Worm (Caenorhabditis elegans) whole organism, L1 larva: Measurements from ENCODE around the gene T27E9.6.

Source experiments
- C16A3.4 ChIP-seq: fragments of 150-350 bp; optimal IDR thresholded peaks from 2 replicates; lab custom pipeline; 2014; ENCODE audit warnings: missing biosample characterization, missing genetic modification characterization
- F16B12.6 ChIP-seq: fragments of 150-350 bp; optimal IDR thresholded peaks from 2 replicates; lab custom pipeline; 2014; ENCODE audit warnings: missing biosample characterization, missing genetic modification characterization
- aha-1 ChIP-seq: fragments of 150-350 bp; optimal IDR thresholded peaks from 2 replicates; lab custom pipeline; 2014; ENCODE audit warnings: missing biosample characterization, missing genetic modification characterization
- alr-1 ChIP-seq: fragments of 200-800 bp; sonication (Bioruptor generic); optimal IDR thresholded peaks from 2 replicates; lab custom pipeline; 2018; ENCODE audit warnings: borderline replicate concordance, mild to moderate bottlenecking, missing genetic modification characterization, missing compliant biosample characterization
- aly-2 ChIP-seq: fragments of 150-350 bp; optimal IDR thresholded peaks from 2 replicates; lab custom pipeline; 2014; ENCODE audit warnings: missing biosample characterization, missing genetic modification characterization
- ama-1 ChIP-seq: fragments of 150-350 bp; optimal IDR thresholded peaks from 2 replicates; lab custom pipeline; 2014
- blmp-1 ChIP-seq: fragments of 150-350 bp; optimal IDR thresholded peaks from 2 replicates; lab custom pipeline; 2014; ENCODE audit warnings: missing biosample characterization, missing genetic modification characterization
- ceh-63 ChIP-seq: fragments of 200-800 bp; sonication (Bioruptor generic); optimal IDR thresholded peaks from 2 replicates; lab custom pipeline; 2018; ENCODE audit warnings: mild to moderate bottlenecking, missing genetic modification characterization, missing compliant biosample characterization
- ceh-82 ChIP-seq, 3 experiments: fragments of 150-350 bp in 1 of 3; sonication (generic microtip) in 2 of 3; optimal IDR thresholded peaks; 2 replicates each; lab custom pipeline; 2014 to 2017; ENCODE audit warnings: missing biosample characterization in 3 of 3, missing genetic modification characterization in 3 of 3
- ceh-88 ChIP-seq: fragments of 200-800 bp; sonication (Bioruptor generic); IDR thresholded peaks from 2 replicates; pipeline ENCODE4 v1.3.6; 2022; ENCODE audit warnings: missing genetic modification characterization, missing compliant biosample characterization
- ceh-90 ChIP-seq: sonication (generic microtip); optimal IDR thresholded peaks from 2 replicates; lab custom pipeline; 2016; ENCODE audit warnings: missing genetic modification characterization, missing compliant biosample characterization
- dpl-1 ChIP-seq, 3 experiments: fragments of 150-350 bp in 2 of 3; sonication (generic microtip) in 1 of 3; optimal IDR thresholded peaks; 2 replicates each; lab custom pipeline; 2014 to 2017; ENCODE audit warnings: missing biosample characterization in 3 of 3, missing genetic modification characterization in 3 of 3, missing genetic modification reagents in 3 of 3
- dsc-1 ChIP-seq: sonication (generic microtip); optimal IDR thresholded peaks from 2 replicates; lab custom pipeline; 2016; ENCODE audit warnings: mild to moderate bottlenecking, missing genetic modification characterization, missing compliant biosample characterization
- efl-3 ChIP-seq: fragments of 200-800 bp; sonication (Bioruptor generic); optimal IDR thresholded peaks from 2 replicates; lab custom pipeline; 2018; ENCODE audit warnings: mild to moderate bottlenecking, missing genetic modification characterization, missing compliant biosample characterization
- egl-13 ChIP-seq: sonication (generic microtip); optimal IDR thresholded peaks from 2 replicates; lab custom pipeline; 2016; ENCODE audit warnings: missing genotype, missing genetic modification reagents, missing genetic modification characterization, missing compliant biosample characterization
- elt-2 ChIP-seq: sonication (generic microtip); optimal IDR thresholded peaks from 2 replicates; lab custom pipeline; 2016; ENCODE audit warnings: missing genetic modification characterization, mild to moderate bottlenecking, inconsistent platforms, missing compliant biosample characterization, missing genetic modification reagents
- elt-3 ChIP-seq, 6 experiments: fragments of 150-350 bp in 1 of 6; sonication (generic microtip); optimal IDR thresholded peaks; 2 replicates each; lab custom pipeline; 2017 to 2018; ENCODE audit warnings: missing biosample characterization in 6 of 6, missing genetic modification characterization in 6 of 6, inconsistent platforms in 1 of 6
- ets-5 ChIP-seq: fragments of 200-800 bp; sonication (Bioruptor generic); IDR thresholded peaks from 2 replicates; pipeline ENCODE4 v1.3.6; 2022; ENCODE audit warnings: missing genetic modification characterization, missing compliant biosample characterization
- fkh-10 ChIP-seq: sonication (generic microtip); optimal IDR thresholded peaks from 2 replicates; lab custom pipeline; 2017; ENCODE audit warnings: missing biosample characterization, missing genetic modification reagents, missing genetic modification characterization
- fkh-4 ChIP-seq: sonication (generic microtip); optimal IDR thresholded peaks from 2 replicates; lab custom pipeline; 2016; ENCODE audit warnings: missing compliant biosample characterization, missing genetic modification characterization, borderline replicate concordance
- fkh-8 ChIP-seq: sonication (generic microtip); optimal IDR thresholded peaks from 2 replicates; lab custom pipeline; 2016; ENCODE audit warnings: mild to moderate bottlenecking, missing genetic modification characterization, missing compliant biosample characterization
- fos-1 ChIP-seq: fragments of 150-350 bp; optimal IDR thresholded peaks from 2 replicates; lab custom pipeline; 2014; ENCODE audit warnings: missing biosample characterization, missing genetic modification characterization
- isw-1 ChIP-seq: fragments of 200-800 bp; sonication (Bioruptor generic); IDR thresholded peaks from 2 replicates; pipeline ENCODE4 v1.3.6; 2022; ENCODE audit warnings: missing genetic modification characterization, missing compliant biosample characterization
- jun-1 ChIP-seq: fragments of 150-350 bp; optimal IDR thresholded peaks from 2 replicates; lab custom pipeline; 2014; ENCODE audit warnings: missing biosample characterization, missing genetic modification reagents, missing genetic modification characterization
- lin-15B ChIP-seq: fragments of 150-350 bp; sonication (generic microtip); optimal IDR thresholded peaks from 3 replicates; lab custom pipeline; 2014; ENCODE audit warnings: missing biosample characterization, missing genetic modification characterization
- lsy-2 ChIP-seq, 2 experiments: fragments of 150-350 bp; optimal IDR thresholded peaks; 2 replicates each; lab custom pipeline; 2014; ENCODE audit warnings: missing biosample characterization in 2 of 2, missing genetic modification characterization in 2 of 2
- mdl-1 ChIP-seq, 2 experiments: fragments of 150-350 bp; optimal IDR thresholded peaks; 2 replicates each; lab custom pipeline; 2014 to 2017; ENCODE audit warnings: missing biosample characterization in 2 of 2, missing genetic modification characterization in 2 of 2, inconsistent platforms in 1 of 2
- mep-1 ChIP-seq: fragments of 150-350 bp; optimal IDR thresholded peaks from 2 replicates; lab custom pipeline; 2014; ENCODE audit warnings: missing biosample characterization, missing genetic modification characterization
- nhr-11 ChIP-seq: fragments of 150-350 bp; optimal IDR thresholded peaks from 2 replicates; lab custom pipeline; 2014; ENCODE audit warnings: missing biosample characterization, missing genetic modification characterization
- nhr-12 ChIP-seq: sonication (generic microtip); optimal IDR thresholded peaks from 2 replicates; lab custom pipeline; 2017; ENCODE audit warnings: missing biosample characterization, missing genetic modification characterization
- nhr-20 ChIP-seq: sonication (generic microtip); optimal IDR thresholded peaks from 2 replicates; lab custom pipeline; 2016; ENCODE audit warnings: mild to moderate bottlenecking, missing genetic modification characterization, missing compliant biosample characterization
- nhr-237 ChIP-seq: fragments of 150-350 bp; optimal IDR thresholded peaks from 2 replicates; lab custom pipeline; 2014; ENCODE audit warnings: missing biosample characterization, missing genetic modification characterization
- nhr-28 ChIP-seq: fragments of 150-350 bp; optimal IDR thresholded peaks from 2 replicates; lab custom pipeline; 2014; ENCODE audit warnings: missing biosample characterization, missing genetic modification characterization
- nhr-47 ChIP-seq: sonication (generic microtip); optimal IDR thresholded peaks from 2 replicates; lab custom pipeline; 2016; ENCODE audit warnings: mild to moderate bottlenecking, missing genetic modification characterization, moderate library complexity, missing compliant biosample characterization
- nhr-71 ChIP-seq: sonication (generic microtip); optimal IDR thresholded peaks from 2 replicates; lab custom pipeline; 2016; ENCODE audit warnings: mild to moderate bottlenecking, missing genetic modification characterization, moderate library complexity, missing compliant biosample characterization
- nhr-76 ChIP-seq: sonication (generic microtip); optimal IDR thresholded peaks from 2 replicates; lab custom pipeline; 2017; ENCODE audit warnings: missing biosample characterization, missing genetic modification characterization
- nhr-77 ChIP-seq: fragments of 150-350 bp; optimal IDR thresholded peaks from 2 replicates; lab custom pipeline; 2014; ENCODE audit warnings: missing biosample characterization, missing genetic modification characterization
- pqm-1 ChIP-seq: sonication (generic microtip); optimal IDR thresholded peaks from 3 replicates; lab custom pipeline; 2017; ENCODE audit warnings: missing biosample characterization, missing genetic modification characterization
- rnt-1 ChIP-seq: sonication (generic microtip); optimal IDR thresholded peaks from 2 replicates; lab custom pipeline; 2016; ENCODE audit warnings: mild to moderate bottlenecking, missing genetic modification characterization, moderate library complexity, missing compliant biosample characterization
- snpc-4 ChIP-seq: fragments of 150-350 bp; optimal IDR thresholded peaks from 2 replicates; lab custom pipeline; 2014; ENCODE audit warnings: missing biosample characterization, missing genetic modification characterization
- snu-23 ChIP-seq: sonication (generic microtip); optimal IDR thresholded peaks from 2 replicates; lab custom pipeline; 2016; ENCODE audit warnings: missing genetic modification characterization, missing compliant biosample characterization
- sptf-1 ChIP-seq: fragments of 150-350 bp; optimal IDR thresholded peaks from 2 replicates; lab custom pipeline; 2014; ENCODE audit warnings: missing biosample characterization, missing genetic modification characterization
- tlp-1 ChIP-seq: fragments of 150-350 bp; optimal IDR thresholded peaks from 2 replicates; lab custom pipeline; 2014; ENCODE audit warnings: missing biosample characterization, missing genetic modification characterization
- unc-130 ChIP-seq: fragments of 150-350 bp; optimal IDR thresholded peaks from 2 replicates; lab custom pipeline; 2017; ENCODE audit warnings: missing biosample characterization, missing genetic modification characterization, inconsistent platforms
- unc-30 ChIP-seq: sonication (generic microtip); optimal IDR thresholded peaks from 2 replicates; lab custom pipeline; 2017; ENCODE audit warnings: missing biosample characterization, missing genetic modification characterization
- unc-86 ChIP-seq: sonication (generic microtip); optimal IDR thresholded peaks from 2 replicates; lab custom pipeline; 2016; ENCODE audit warnings: missing genetic modification characterization, missing compliant biosample characterization
- vab-15 ChIP-seq: sonication (generic microtip); optimal IDR thresholded peaks from 2 replicates; lab custom pipeline; 2017; ENCODE audit warnings: missing genotype, mild to moderate bottlenecking, missing genetic modification characterization, missing compliant biosample characterization
- zip-4 ChIP-seq: fragments of 200-800 bp; sonication (Bioruptor generic); optimal IDR thresholded peaks from 2 replicates; lab custom pipeline; 2018; ENCODE audit warnings: mild to moderate bottlenecking, missing genetic modification characterization, moderate library complexity, missing compliant biosample characterization
- ztf-11 ChIP-seq, 2 experiments: sonication (generic microtip); optimal IDR thresholded peaks; 2 replicates each; lab custom pipeline; 2016 to 2017; ENCODE audit warnings: missing genetic modification characterization in 2 of 2, missing biosample characterization in 1 of 2, missing compliant biosample characterization in 1 of 2

Gene T27E9.6

ce11 chrIII:13471504-13471903, 5.1 kb downstream of the T27E9.6 start, which contains the start of gene pssy-2:
Gene pssy-2 (plus strand): TSS chrIII:13471804.
- TF ChIP-seq efl-3 (no peak), C16A3.4 (tag; lab: Kevin White, UChicago) (no peak), ceh-82 (tag; optimal IDR thresholded peaks at IDR 0.05; lab: Kevin White, UChicago) (no peak), dsc-1 (tag; lab: Kevin White, UChicago) (no peak), nhr-71 (tag; lab: Kevin White, UChicago) (no peak), ceh-88 (GFP tag; lab: Robert Waterston, UW) (no peak), nhr-237 (tag; lab: Kevin White, UChicago) (no peak)

ce11 chrIII:13465918-13466592, 10.5 kb downstream of the T27E9.6 start, which contains the start of gene cdk-5:
Gene cdk-5 (minus strand): TSS chrIII:13466342.
- TF ChIP-seq mdl-1 (tag; optimal IDR thresholded peaks at IDR 0.05; lab: Kevin White, UChicago) (peak in 1 of 2 experiments; percentile 87), elt-3 (tag; optimal IDR thresholded peaks at IDR 0.05; lab: Kevin White, UChicago) (peak in 2 of 6 experiments; percentile 86 to 87), dpl-1 (GFP tag; optimal IDR thresholded peaks at IDR 0.05; lab: Kevin White, UChicago) (peak; percentile 85 to 91 (median 90)), nhr-12 (tag; lab: Kevin White, UChicago) (peak; percentile 33), fkh-4 (tag; lab: Kevin White, UChicago) (peak; percentile 70), aha-1 (peak; percentile 72), ceh-82 (tag; optimal IDR thresholded peaks at IDR 0.05; lab: Kevin White, UChicago) (peak; percentile 89 to 93 (median 90)), mep-1 (peak; percentile 99), sptf-1 (tag; lab: Kevin White, UChicago) (no peak), nhr-20 (peak; percentile 95), pqm-1 (tag; lab: Kevin White, UChicago) (no peak), ceh-88 (GFP tag; lab: Robert Waterston, UW) (peak; percentile 58), nhr-47 (tag; lab: Kevin White, UChicago) (peak; percentile 98), nhr-77 (tag; lab: Kevin White, UChicago) (peak; percentile 81), ztf-11 (tag; optimal IDR thresholded peaks at IDR 0.05; lab: Kevin White, UChicago) (peak in 1 of 2 experiments; percentile 78), ama-1 (peak; percentile 93), fkh-8 (tag; lab: Kevin White, UChicago) (peak; percentile 83), nhr-71 (tag; lab: Kevin White, UChicago) (peak; percentile 98), isw-1 (peak; percentile 94), lin-15B (tag; lab: Kevin White, UChicago) (peak; percentile 82), nhr-76 (tag; lab: Kevin White, UChicago) (no peak), jun-1 (peak; percentile 86), unc-30 (peak; percentile 84), snpc-4 (tag; lab: Kevin White, UChicago) (peak; percentile 87), blmp-1 (peak; percentile 91), rnt-1 (tag; lab: Kevin White, UChicago) (peak; percentile 94), aly-2 (tag; lab: Kevin White, UChicago) (peak; percentile 96), lsy-2 (tag; optimal IDR thresholded peaks at IDR 0.05; lab: Kevin White, UChicago) (peak; percentile 97 to 98), elt-2 (peak; percentile 75), C16A3.4 (tag; lab: Kevin White, UChicago) (peak; percentile 95), alr-1 (tag; lab: Kevin White, UChicago) (no peak), ceh-90 (peak; percentile 43), unc-86 (tag; lab: Kevin White, UChicago) (peak; percentile 95), tlp-1 (tag; lab: Kevin White, UChicago) (no peak), fkh-10 (GFP tag; lab: Kevin White, UChicago) (peak; percentile 58), zip-4 (GFP tag; lab: Kevin White, UChicago) (peak; percentile 86), fos-1 (tag; lab: Kevin White, UChicago) (peak; percentile 93), snu-23 (peak; percentile 98), nhr-11 (peak; percentile 76), nhr-28 (no peak), efl-3 (no peak), egl-13 (tag; lab: Kevin White, UChicago) (peak; percentile 87), ceh-63 (GFP tag; lab: Kevin White, UChicago) (no peak), unc-130 (tag; lab: Kevin White, UChicago) (peak; percentile 93), ets-5 (GFP tag; lab: Robert Waterston, UW) (no peak), vab-15 (tag; lab: Kevin White, UChicago) (no peak), F16B12.6 (tag; lab: Kevin White, UChicago) (peak; percentile 71)
